Worm (Caenorhabditis elegans) whole organism, L4 larva: ENCODE results near the gene emg-1.

ENCODE experiments used
- F37D6.2 ChIP-seq: sonication (generic microtip); optimal IDR thresholded peaks from 2 replicates; lab custom pipeline; 2016; ENCODE audit warnings: mild to moderate bottlenecking, missing genetic modification characterization, missing compliant biosample characterization
- aly-2 ChIP-seq: sonication (generic microtip); optimal IDR thresholded peaks from 2 replicates; lab custom pipeline; 2018; ENCODE audit warnings: missing biosample characterization, missing genetic modification characterization
- ama-1 ChIP-seq: fragments of 150-350 bp; optimal IDR thresholded peaks from 2 replicates; lab custom pipeline; 2014; ENCODE audit warnings: inconsistent platforms, mixed read lengths
- ceh-32 ChIP-seq: sonication (generic microtip); optimal IDR thresholded peaks from 2 replicates; lab custom pipeline; 2016; ENCODE audit warnings: mild to moderate bottlenecking, missing genetic modification characterization, missing compliant biosample characterization; ENCODE audit not compliant: poor library complexity
- fkh-10 ChIP-seq: fragments of 150-350 bp; optimal IDR thresholded peaks from 2 replicates; lab custom pipeline; 2014; ENCODE audit warnings: missing biosample characterization, missing genetic modification reagents, missing genetic modification characterization
- hlh-11 ChIP-seq: fragments of 200-800 bp; sonication (Bioruptor generic); optimal IDR thresholded peaks from 2 replicates; lab custom pipeline; 2018; ENCODE audit warnings: mild to moderate bottlenecking, missing genetic modification characterization, missing compliant biosample characterization
- nhr-25 ChIP-seq: sonication (generic microtip); optimal IDR thresholded peaks from 2 replicates; lab custom pipeline; 2017; ENCODE audit warnings: missing genetic modification characterization, mild to moderate bottlenecking, missing compliant biosample characterization, antibody characterized with exemption, moderate library complexity, borderline replicate concordance; ENCODE audit not compliant: insufficient read depth
- unc-62 ChIP-seq, 3 experiments: fragments of 150-350 bp in 1 of 3; sonication (generic microtip); optimal IDR thresholded peaks in 2 of 3; peaks in 1 of 3; 1 replicate in 1 of 3; 2 replicates in 2 of 3; lab custom pipeline; 2014 to 2017; ENCODE audit warnings: missing biosample characterization in 3 of 3, missing genetic modification characterization in 3 of 3, missing genetic modification reagents in 3 of 3, missing genotype in 1 of 3

ce11 chrIII:10634576-10634975, 14.7 kb upstream of the emg-1 start:
- no peak for TF ChIP-seq nhr-25
- TF ChIP-seq ceh-32 (tag; lab: Kevin White, UChicago) = no peak
- peak in 1 of 2 experiments; percentile 71 for TF ChIP-seq unc-62 (GFP tag; optimal IDR thresholded peaks at IDR 0.05 in 1 of 2; lab: Kevin White, UChicago)
- TF ChIP-seq unc-62 (tag; optimal IDR thresholded peaks at IDR 0.05; lab: Kevin White, UChicago) = no peak
- no peak for TF ChIP-seq aly-2 (tag; lab: Kevin White, UChicago)
- TF ChIP-seq ama-1 (lab: Kevin White, UChicago) = no peak
- TF ChIP-seq fkh-10 (GFP tag; lab: Kevin White, UChicago) = no peak
- no peak for TF ChIP-seq F37D6.2
- no peak for TF ChIP-seq hlh-11 (tag; lab: Kevin White, UChicago)
